Worm (Caenorhabditis elegans) whole organism, L2 larva: Measurements from ENCODE around the gene lin-14.

Experiments used
- ZK546.5 ChIP-seq: sonication (generic microtip); optimal IDR thresholded peaks from 2 replicates; lab custom pipeline; 2017; ENCODE audit warnings: missing biosample characterization, missing genetic modification characterization
- alr-1 ChIP-seq: fragments of 150-350 bp; optimal IDR thresholded peaks from 2 replicates; lab custom pipeline; 2014; ENCODE audit warnings: missing biosample characterization, missing genetic modification characterization
- aly-2 ChIP-seq: fragments of 150-350 bp; optimal IDR thresholded peaks from 2 replicates; lab custom pipeline; 2014; ENCODE audit warnings: missing biosample characterization, missing genetic modification characterization
- mab-5 ChIP-seq: fragments of 150-350 bp; optimal IDR thresholded peaks from 2 replicates; lab custom pipeline; 2014; ENCODE audit warnings: missing biosample characterization, missing genetic modification characterization

ce11 chrX:11452316-11452715 is 13.0 kb upstream of the lin-14 start:
- no peak for TF ChIP-seq ZK546.5
- TF ChIP-seq aly-2: no peak
- no peak for TF ChIP-seq mab-5 (tag; lab: Kevin White, UChicago)
- no peak for TF ChIP-seq alr-1 (tag; lab: Kevin White, UChicago)
